Worm (Caenorhabditis elegans) whole organism, late embryonic: Measurements from ENCODE around the gene slc-25A10.

Experiments
- ama-1 ChIP-seq: fragments of 150-350 bp; optimal IDR thresholded peaks from 2 replicates; lab custom pipeline; 2014
- ceh-18 ChIP-seq: sonication (generic microtip); optimal IDR thresholded peaks from 2 replicates; lab custom pipeline; 2016; ENCODE audit warnings: missing genetic modification characterization, missing compliant biosample characterization
- elt-2 ChIP-seq: sonication (generic microtip); optimal IDR thresholded peaks from 2 replicates; lab custom pipeline; 2016; ENCODE audit warnings: missing genetic modification reagents, missing genetic modification characterization, missing compliant biosample characterization
- fkh-6 ChIP-seq: sonication (generic microtip); optimal IDR thresholded peaks from 2 replicates; lab custom pipeline; 2016; ENCODE audit warnings: missing genetic modification characterization, missing compliant biosample characterization
- lin-11 ChIP-seq: fragments of 200-800 bp; sonication (Bioruptor generic); optimal IDR thresholded peaks from 2 replicates; lab custom pipeline; 2018; ENCODE audit warnings: mild to moderate bottlenecking, missing genetic modification characterization, missing compliant biosample characterization
- mec-3 ChIP-seq: sonication (generic microtip); optimal IDR thresholded peaks from 2 replicates; lab custom pipeline; 2016; ENCODE audit warnings: borderline replicate concordance, missing genetic modification characterization, missing compliant biosample characterization
- pag-3 ChIP-seq: sonication (generic microtip); optimal IDR thresholded peaks from 2 replicates; lab custom pipeline; 2016; ENCODE audit warnings: missing compliant biosample characterization, missing genetic modification characterization, borderline replicate concordance

DNA sequence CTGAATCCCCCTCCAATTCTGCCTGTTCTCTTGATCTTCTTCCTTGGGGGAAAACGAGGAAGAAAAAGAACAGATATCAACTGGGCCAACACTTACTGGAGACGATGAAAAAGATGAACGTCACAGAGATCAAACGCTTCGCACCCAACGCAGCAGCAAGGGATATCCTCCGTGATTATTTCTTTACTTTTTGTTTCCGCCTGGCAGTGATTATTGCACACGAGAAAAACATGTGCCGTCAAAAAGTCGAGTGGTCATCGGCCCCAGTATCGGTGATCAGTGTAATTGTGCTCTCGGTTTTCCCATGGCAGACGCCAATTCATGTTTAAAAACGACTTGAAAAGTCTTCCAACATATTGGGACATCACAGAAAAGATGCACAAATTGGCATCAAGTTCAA, 20.0 kb upstream of the slc-25A10 start:
- TF ChIP-seq ceh-18 (tag; lab: Kevin White, UChicago) (no peak), pag-3 (tag; lab: Kevin White, UChicago) (no peak), ama-1 (lab: Kevin White, UChicago) (no peak), elt-2 (tag; lab: Kevin White, UChicago) (no peak), lin-11 (tag; lab: Kevin White, UChicago) (no peak), mec-3 (no peak), fkh-6 (tag; lab: Kevin White, UChicago) (no peak)
